Worm (Caenorhabditis elegans): ENCODE data around the gene T16G12.12.

ce11 chrIII:10004213-10004612 lies 49.2 kb upstream of the T16G12.12 start, which contains the start of gene C05B5.11:
- no peak for TF ChIP-seq flt-1 (GFP tag; IDR thresholded peaks at IDR 0.05)
- TF ChIP-seq ztf-23 (GFP tag; IDR thresholded peaks at IDR 0.05), result no peak
- TF ChIP-seq cog-1 (tag; optimal IDR thresholded peaks at IDR 0.05), result no peak
- TF ChIP-seq klf-2 (GFP tag; conservative IDR thresholded peaks at IDR 0.05), result no peak
- no peak for TF ChIP-seq ztf-29 (GFP tag; IDR thresholded peaks at IDR 0.05)
- TF ChIP-seq med-1 (GFP tag; optimal IDR thresholded peaks at IDR 0.05; ENCODE audit: insufficient read depth), result no peak

All from whole organism, midembryonic.